Fruit fly (Drosophila melanogaster) whole organism, wandering third instar larva: ENCODE data around the gene CG31797.

Experiments used
- CG32264 ChIP-seq: fragments of 200-800 bp; sonication (Bioruptor generic); optimal IDR thresholded peaks from 2 replicates; lab custom pipeline; 2016; ENCODE audit warnings: missing biosample characterization, missing genetic modification characterization
- CG9705 ChIP-seq: fragments of 200-800 bp; sonication (Bioruptor generic); optimal IDR thresholded peaks from 2 replicates; lab custom pipeline; 2018; ENCODE audit warnings: missing biosample characterization, mild to moderate bottlenecking, missing genetic modification characterization
- CrebA ChIP-seq: fragments of 200-800 bp; sonication (Bioruptor generic); optimal IDR thresholded peaks from 2 replicates; lab custom pipeline; 2016; ENCODE audit warnings: missing biosample characterization, mild to moderate bottlenecking, missing genetic modification characterization, borderline replicate concordance
- Dfd ChIP-seq: fragments of >200 bp; optimal IDR thresholded peaks from 2 replicates; lab custom pipeline; 2017; ENCODE audit warnings: missing biosample characterization, missing genetic modification characterization
- GATAd ChIP-seq: sonication (Bioruptor generic); optimal IDR thresholded peaks from 2 replicates; lab custom pipeline; 2016; ENCODE audit warnings: missing biosample characterization, missing genetic modification characterization
- Myc ChIP-seq: fragments of >200 bp; optimal IDR thresholded peaks from 2 replicates; lab custom pipeline; 2017
- OdsH ChIP-seq: fragments of 200-800 bp; sonication (Bioruptor generic); optimal IDR thresholded peaks from 2 replicates; lab custom pipeline; 2016; ENCODE audit warnings: missing biosample characterization, mild to moderate bottlenecking, missing genetic modification characterization
- Rel ChIP-seq, 2 experiments: fragments of 200-800 bp; sonication (Bioruptor generic) in 1 of 2; optimal IDR thresholded peaks; 2 replicates in 1 of 2; 3 replicates in 1 of 2; lab custom pipeline; 2016 to 2019; ENCODE audit warnings: mild to moderate bottlenecking in 2 of 2, missing biosample characterization in 2 of 2, missing genetic modification characterization in 2 of 2, moderate library complexity in 1 of 2
- Vsx2 ChIP-seq: fragments of 200-300, 225-300 bp; sonication (Bioruptor generic); optimal IDR thresholded peaks from 2 replicates; lab custom pipeline; 2018; ENCODE audit warnings: missing biosample characterization, missing genetic modification characterization; ENCODE audit not compliant: partially characterized antibody
- br ChIP-seq: fragments of 200-800 bp; sonication (Bioruptor generic); optimal IDR thresholded peaks from 2 replicates; lab custom pipeline; 2016; ENCODE audit warnings: missing biosample characterization, missing genetic modification characterization
- dsf ChIP-seq: sonication (Bioruptor generic); optimal IDR thresholded peaks from 2 replicates; lab custom pipeline; 2016; ENCODE audit warnings: missing biosample characterization, missing genetic modification characterization, borderline replicate concordance
- foxo ChIP-seq, 2 experiments: fragments of 200-800 bp; sonication (Bioruptor generic); optimal IDR thresholded peaks; 2 replicates in 1 of 2; 3 replicates in 1 of 2; lab custom pipeline; 2016 to 2017; ENCODE audit warnings: missing biosample characterization in 2 of 2, missing genetic modification characterization in 2 of 2
- h ChIP-seq: fragments of 200-800 bp; sonication (Bioruptor generic); optimal IDR thresholded peaks from 3 replicates; lab custom pipeline; 2016; ENCODE audit warnings: missing biosample characterization, mild to moderate bottlenecking, missing genetic modification characterization
- psq ChIP-seq: fragments of 200-800 bp; sonication (Bioruptor generic); optimal IDR thresholded peaks from 3 replicates; lab custom pipeline; 2017; ENCODE audit warnings: missing biosample characterization, mild to moderate bottlenecking, missing genetic modification characterization, moderate library complexity

DNA sequence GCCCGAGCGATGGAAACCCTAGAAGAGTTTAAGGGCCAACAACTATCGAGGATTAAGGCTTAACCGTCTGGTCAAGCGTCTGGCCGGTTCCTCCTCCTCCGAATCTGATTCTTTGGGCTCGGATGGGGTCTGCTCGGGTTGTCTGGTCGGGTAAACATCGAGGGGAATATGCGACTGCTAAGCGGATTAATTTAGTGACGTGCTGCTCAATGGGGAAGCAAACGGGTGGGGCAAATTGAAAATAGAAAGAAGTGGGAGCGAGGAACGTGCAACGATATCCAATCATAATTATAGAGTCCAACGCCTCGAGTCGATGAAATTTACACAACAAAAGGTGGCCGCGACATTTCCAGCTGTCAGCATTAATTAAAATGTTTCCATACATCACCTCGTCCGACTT lies 34.7 kb upstream of the CG31797 start:
- TF ChIP-seq psq (GFP tag; lab: Kevin White, UChicago) (no peak), OdsH (GFP tag; lab: Kevin White, UChicago) (no peak), CG9705 (GFP tag; lab: Kevin White, UChicago) (no peak), Rel (GFP tag; optimal IDR thresholded peaks at IDR 0.05; lab: Kevin White, UChicago) (no peak), Rel (tag; optimal IDR thresholded peaks at IDR 0.05; lab: Kevin White, UChicago) (no peak), CG32264 (no peak), foxo (GFP tag; optimal IDR thresholded peaks at IDR 0.05; lab: Kevin White, UChicago) (no peak), dsf (GFP tag; lab: Kevin White, UChicago) (no peak), CrebA (no peak), br (no peak), GATAd (GFP tag; lab: Kevin White, UChicago) (no peak), Myc (lab: Kevin White, UChicago) (no peak), h (GFP tag; lab: Kevin White, UChicago) (no peak), Dfd (GFP tag; lab: Kevin White, UChicago) (no peak), Vsx2 (GFP tag; lab: Kevin White, UChicago) (no peak)
